Worm (Caenorhabditis elegans): ENCODE data around the gene gasr-8.

Gene gasr-8

ce11 chrV:14685435-14686058 lies 3.4 kb upstream of the gasr-8 start, which contains the start of gene C47E8.4 (continued):
- peak; percentile 98 for TF ChIP-seq nhr-25 (tag; optimal IDR thresholded peaks at IDR 0.05)
- TF ChIP-seq nhr-10 (tag; optimal IDR thresholded peaks at IDR 0.05) = peak; percentile 92
- peak; percentile 98 for TF ChIP-seq crh-2 (tag; optimal IDR thresholded peaks at IDR 0.05)
- TF ChIP-seq mab-5 (tag; optimal IDR thresholded peaks at IDR 0.05) = peak; percentile 97
- TF ChIP-seq C34F6.9 (tag; optimal IDR thresholded peaks at IDR 0.05) = peak; percentile 99
- no peak for TF ChIP-seq aly-2 (tag; optimal IDR thresholded peaks at IDR 0.05)

- TF ChIP-seq skn-1 (tag; optimal IDR thresholded peaks at IDR 0.05) (peak; percentile 12), nhr-129 (tag; optimal IDR thresholded peaks at IDR 0.05) (peak; percentile 32), ama-1 (optimal IDR thresholded peaks at IDR 0.05) (peak; percentile 90), blmp-1 (tag; optimal IDR thresholded peaks at IDR 0.05; ENCODE audit: insufficient read depth) (no peak)
These were observed 2.4 kb upstream of the gasr-8 start for ce11 chrV:14686231-14687105.

ce11 chrV:14687106-14687964 lies 1.6 kb upstream of the gasr-8 start:
- peak; percentile 16 for TF ChIP-seq ztf-4 (tag; optimal IDR thresholded peaks at IDR 0.05)
- TF ChIP-seq skn-1 (tag; optimal IDR thresholded peaks at IDR 0.05) = peak; percentile 21
- TF ChIP-seq sma-9 (GFP tag; optimal IDR thresholded peaks at IDR 0.05) = no peak
- TF ChIP-seq sma-9 (tag; optimal IDR thresholded peaks at IDR 0.05) = no peak
- peak; percentile 60 for TF ChIP-seq ama-1 (optimal IDR thresholded peaks at IDR 0.05)
- no peak for TF ChIP-seq aly-2 (tag; optimal IDR thresholded peaks at IDR 0.05)
- TF ChIP-seq lin-11 (tag; optimal IDR thresholded peaks at IDR 0.05) = peak; percentile 56
- TF ChIP-seq ceh-82 (tag; optimal IDR thresholded peaks at IDR 0.05) = no peak

- TF ChIP-seq ceh-82 (tag; optimal IDR thresholded peaks at IDR 0.05) (no peak), nhr-129 (tag; optimal IDR thresholded peaks at IDR 0.05) (peak; percentile 65), sma-3 (GFP tag; optimal IDR thresholded peaks at IDR 0.05) (peak; percentile 23), Y55F3AM.14 (GFP tag; optimal IDR thresholded peaks at IDR 0.05) (no peak), nhr-12 (tag; optimal IDR thresholded peaks at IDR 0.05) (peak; percentile 18), skn-1 (tag; optimal IDR thresholded peaks at IDR 0.05) (peak; percentile 93), sma-9 (GFP tag; optimal IDR thresholded peaks at IDR 0.05) (peak; percentile 44), sma-9 (tag; optimal IDR thresholded peaks at IDR 0.05) (no peak), ztf-4 (tag; optimal IDR thresholded peaks at IDR 0.05) (peak; percentile 92), ZK546.5 (tag; optimal IDR thresholded peaks at IDR 0.05) (no peak), mab-5 (tag; optimal IDR thresholded peaks at IDR 0.05) (no peak), nhr-6 (tag; optimal IDR thresholded peaks at IDR 0.05) (no peak), unc-39 (tag; optimal IDR thresholded peaks at IDR 0.05) (no peak), nhr-25 (tag; optimal IDR thresholded peaks at IDR 0.05) (peak; percentile 14), F13H6.1 (tag; optimal IDR thresholded peaks at IDR 0.05) (peak; percentile 54), nhr-77 (tag; optimal IDR thresholded peaks at IDR 0.05) (no peak), gmeb-1 (tag; optimal IDR thresholded peaks at IDR 0.05) (peak; percentile 53), alr-1 (tag; optimal IDR thresholded peaks at IDR 0.05) (no peak), nhr-23 (tag; optimal IDR thresholded peaks at IDR 0.05) (no peak), unc-55 (GFP tag; optimal IDR thresholded peaks at IDR 0.05) (peak; percentile 6), fos-1 (tag; optimal IDR thresholded peaks at IDR 0.05) (no peak), lin-11 (tag; optimal IDR thresholded peaks at IDR 0.05) (no peak), elt-3 (tag; optimal IDR thresholded peaks at IDR 0.05) (no peak), lin-39 (tag; optimal IDR thresholded peaks at IDR 0.05) (no peak), blmp-1 (tag; optimal IDR thresholded peaks at IDR 0.05; ENCODE audit: insufficient read depth) (no peak), dmd-4 (tag; optimal IDR thresholded peaks at IDR 0.05) (no peak), egl-27 (tag; optimal IDR thresholded peaks at IDR 0.05) (no peak), elt-1 (tag; optimal IDR thresholded peaks at IDR 0.05) (no peak), ztf-1 (GFP tag; conservative IDR thresholded peaks at IDR 0.05) (no peak), zag-1 (tag; optimal IDR thresholded peaks at IDR 0.05) (no peak), mdl-1 (tag; optimal IDR thresholded peaks at IDR 0.05) (no peak), nhr-21 (tag; optimal IDR thresholded peaks at IDR 0.05) (no peak), ztf-11 (tag; optimal IDR thresholded peaks at IDR 0.05) (no peak), peb-1 (tag; optimal IDR thresholded peaks at IDR 0.05) (no peak), unc-62 (GFP tag; optimal IDR thresholded peaks at IDR 0.05) (no peak)
These were observed 605 bp upstream of the gasr-8 start, which contains the start of gene C47E8.11 for ce11 chrV:14688097-14688912. Gene C47E8.11, plus strand, starts transcription at chrV:14688616.

Data from whole organism, L2 larva.